Worm (Caenorhabditis elegans) whole organism, midembryonic: ENCODE results near the gene cyp-13A2.

Experiments
- cog-1 ChIP-seq: sonication (generic microtip); optimal IDR thresholded peaks from 2 replicates; lab custom pipeline; 2016; ENCODE audit warnings: missing genetic modification characterization, missing compliant biosample characterization
- flt-1 ChIP-seq: fragments of 200-800 bp; sonication (Bioruptor generic); IDR thresholded peaks from 2 replicates; pipeline ENCODE4 v1.3.6; 2022; ENCODE audit warnings: missing genetic modification characterization, missing compliant biosample characterization
- med-1 ChIP-seq: sonication (generic microtip); optimal IDR thresholded peaks from 2 replicates; lab custom pipeline; 2017; ENCODE audit warnings: missing genetic modification characterization, mild to moderate bottlenecking, missing compliant biosample characterization, antibody characterized with exemption, missing genetic modification reagents; ENCODE audit not compliant: insufficient read depth
- ref-1 ChIP-seq: fragments of 200-800 bp; sonication (Bioruptor generic); conservative IDR thresholded peaks from 2 replicates; pipeline ENCODE4 v1.3.6; 2022; ENCODE audit warnings: missing genetic modification reagents, missing genetic modification characterization, missing compliant biosample characterization
- ztf-23 ChIP-seq: fragments of 200-800 bp; sonication (Bioruptor generic); IDR thresholded peaks from 2 replicates; pipeline ENCODE4 v1.3.6; 2022; ENCODE audit warnings: missing genetic modification reagents, missing genetic modification characterization, missing compliant biosample characterization

DNA sequence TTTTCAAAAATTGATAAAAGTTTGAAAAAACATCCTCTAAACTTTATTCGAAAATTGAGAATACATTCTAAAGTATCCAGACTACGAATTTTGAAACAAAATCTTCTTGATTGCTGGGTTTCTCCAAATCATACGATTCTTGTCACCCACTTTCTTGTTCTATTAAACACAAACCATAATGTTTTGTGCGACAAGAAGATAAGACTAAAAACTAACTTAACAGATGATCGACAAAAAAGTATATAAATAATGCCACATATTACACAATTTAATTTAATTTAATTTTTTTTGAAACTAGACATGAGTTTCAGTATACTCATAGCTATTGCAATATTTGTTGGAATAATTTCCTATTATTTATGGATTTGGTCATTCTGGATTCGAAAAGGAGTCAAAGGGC, 15.9 kb upstream of the cyp-13A2 start, which contains the start of gene cyp-13A7:
- TF ChIP-seq med-1 (GFP tag; lab: Kevin White, UChicago) (no peak), ztf-23 (GFP tag; lab: Robert Waterston, UW) (no peak), cog-1 (no peak), ref-1 (GFP tag; lab: Robert Waterston, UW) (no peak), flt-1 (GFP tag; lab: Robert Waterston, UW) (no peak)
